Fruit fly (Drosophila melanogaster): ENCODE results near the gene Obp69a.

DNA sequence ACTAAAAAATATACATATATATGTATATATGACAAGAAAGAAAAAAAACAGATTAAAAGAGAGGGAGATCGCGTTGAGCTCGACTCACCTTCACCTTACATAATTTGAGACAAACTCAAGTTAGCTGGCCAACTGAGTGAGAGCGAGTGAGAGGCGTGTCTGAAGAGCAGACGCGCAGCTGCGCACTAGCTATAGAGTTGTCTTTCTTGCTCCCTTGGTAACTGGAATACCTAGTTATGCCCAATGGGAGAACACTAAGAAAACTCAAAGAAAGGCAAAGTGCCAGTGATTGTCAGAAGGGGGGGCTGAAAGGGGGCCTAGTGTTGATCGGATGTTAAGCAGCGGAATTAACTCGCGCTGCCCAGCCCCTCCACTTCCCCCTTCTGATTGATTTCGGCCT is 38.5 kb downstream of the Obp69a start:
- TF ChIP-seq CG34367 (tag; optimal IDR thresholded peaks at IDR 0.05), result no peak
- TF ChIP-seq CG32121 (GFP tag; IDR thresholded peaks at IDR 0.05), result no peak
- TF ChIP-seq CG8301 (tag; optimal IDR thresholded peaks at IDR 0.05), result no peak
- no peak for TF ChIP-seq CG4496 (GFP tag; IDR thresholded peaks at IDR 0.05)
- no peak for TF ChIP-seq gl (tag; optimal IDR thresholded peaks at IDR 0.05)
- TF ChIP-seq Pif1B (GFP tag; optimal IDR thresholded peaks at IDR 0.05), result no peak
- no peak for TF ChIP-seq Pif1A (GFP tag; optimal IDR thresholded peaks at IDR 0.05)
- no peak for TF ChIP-seq CG10348 (GFP tag; IDR thresholded peaks at IDR 0.05)
- TF ChIP-seq CG13204 (GFP tag; optimal IDR thresholded peaks at IDR 0.05), result no peak
